Worm (Caenorhabditis elegans) whole organism, L4 larva: ENCODE data around the gene paml-1.
"Not testable (repeated sequence)": the region's sequence is repeated elsewhere in the genome, so short reads cannot be mapped to it uniquely, and the experiment has no call there.

ENCODE experiments used
- F26F4.8 ChIP-seq: fragments of 200-800 bp; sonication (Bioruptor generic); conservative IDR thresholded peaks from 2 replicates; pipeline ENCODE4 v1.3.6; 2022; ENCODE audit warnings: missing genetic modification characterization, missing compliant biosample characterization
- R02D3.7 ChIP-seq: fragments of 150-350 bp; sonication (generic microtip); optimal IDR thresholded peaks from 3 replicates; lab custom pipeline; 2014; ENCODE audit warnings: missing biosample characterization, missing genetic modification characterization
- ceh-44 ChIP-seq: fragments of 200-800 bp; sonication (Bioruptor generic); IDR thresholded peaks from 2 replicates; pipeline ENCODE4 v1.3.6; 2022; ENCODE audit warnings: missing genetic modification reagents, missing genetic modification characterization, missing compliant biosample characterization
- mdl-1 ChIP-seq, 2 experiments: fragments of 150-350 bp in 1 of 2; sonication (generic microtip) in 1 of 2; optimal IDR thresholded peaks; 2 replicates each; lab custom pipeline; 2014 to 2017; ENCODE audit warnings: missing biosample characterization in 2 of 2, missing genetic modification characterization in 2 of 2
- pha-4 ChIP-seq, 2 experiments: fragments of 150-350 bp in 1 of 2; fragments of 200-800 bp in 1 of 2; sonication (Bioruptor generic) in 1 of 2; IDR thresholded peaks in 1 of 2; optimal IDR thresholded peaks in 1 of 2; 2 replicates each; pipeline versions ENCODE4 v1.3.6 to Lab custom; 2014 to 2022; ENCODE audit warnings: missing genetic modification characterization in 2 of 2, missing genetic modification reagents in 2 of 2, missing biosample characterization in 1 of 2, missing compliant biosample characterization in 1 of 2
- pqm-1 ChIP-seq: sonication (generic microtip); optimal IDR thresholded peaks from 2 replicates; lab custom pipeline; 2017; ENCODE audit warnings: missing biosample characterization, missing genetic modification characterization
- snpc-4 ChIP-seq: fragments of 150-350 bp; optimal IDR thresholded peaks from 2 replicates; lab custom pipeline; 2014; ENCODE audit warnings: missing biosample characterization, missing genetic modification characterization
- spr-1 ChIP-seq: sonication (generic microtip); optimal IDR thresholded peaks from 2 replicates; lab custom pipeline; 2016; ENCODE audit warnings: mild to moderate bottlenecking, missing genetic modification characterization, missing compliant biosample characterization
- spr-3 ChIP-seq: fragments of 200-800 bp; sonication (Bioruptor generic); optimal IDR thresholded peaks from 2 replicates; lab custom pipeline; 2018; ENCODE audit warnings: mild to moderate bottlenecking, missing genetic modification characterization, missing compliant biosample characterization
- ztf-7 ChIP-seq: fragments of 150-350 bp; optimal IDR thresholded peaks from 2 replicates; lab custom pipeline; 2014; ENCODE audit warnings: missing biosample characterization, missing genetic modification characterization

DNA sequence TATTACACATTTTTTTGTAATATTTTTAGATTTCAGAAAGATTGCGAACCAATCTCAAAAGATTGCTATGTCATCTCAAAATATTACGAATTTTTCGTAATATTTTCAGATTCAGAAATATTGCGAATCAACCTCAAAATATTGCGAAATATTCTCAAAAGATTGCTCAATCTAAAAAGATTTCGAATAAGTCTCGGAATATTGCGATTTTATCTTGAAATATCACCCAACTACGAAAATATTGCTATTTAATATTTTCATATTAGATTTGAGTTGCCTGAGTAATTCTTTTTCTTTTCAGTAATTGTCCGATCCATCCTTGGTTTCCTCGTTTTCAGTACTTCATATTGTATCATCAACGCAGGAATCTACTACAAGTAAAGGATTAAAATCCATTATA lies 12.0 kb downstream of the paml-1 start, which contains the start of gene Y70G10A.4:
- not testable (repeated sequence) for TF ChIP-seq spr-1; spr-3; pqm-1 (tag; lab: Kevin White, UChicago); F26F4.8 (GFP tag; lab: Robert Waterston, UW); snpc-4 (tag; lab: Kevin White, UChicago); R02D3.7; ztf-7 (tag; lab: Kevin White, UChicago); mdl-1 (tag; optimal IDR thresholded peaks at IDR 0.05; lab: Kevin White, UChicago); ceh-44 (GFP tag; lab: Robert Waterston, UW); pha-4 (GFP tag; IDR thresholded peaks at IDR 0.05; lab: Robert Waterston, UW); pha-4 (tag; optimal IDR thresholded peaks at IDR 0.05; lab: Kevin White, UChicago)
